Fruit fly (Drosophila melanogaster) whole organism, wandering third instar larva: ENCODE data around the gene Cdep.

Source experiments
- Myc ChIP-seq: fragments of >200 bp; optimal IDR thresholded peaks from 2 replicates; lab custom pipeline; 2017
- br ChIP-seq: fragments of 200-800 bp; sonication (Bioruptor generic); optimal IDR thresholded peaks from 2 replicates; lab custom pipeline; 2016; ENCODE audit warnings: missing biosample characterization, missing genetic modification characterization
- psq ChIP-seq: fragments of 200-800 bp; sonication (Bioruptor generic); optimal IDR thresholded peaks from 3 replicates; lab custom pipeline; 2017; ENCODE audit warnings: missing biosample characterization, mild to moderate bottlenecking, missing genetic modification characterization, moderate library complexity
- sage ChIP-seq: fragments of 200-800 bp; sonication (Bioruptor generic); optimal IDR thresholded peaks from 2 replicates; lab custom pipeline; 2016; ENCODE audit warnings: missing biosample characterization, mild to moderate bottlenecking, missing genetic modification characterization

DNA sequence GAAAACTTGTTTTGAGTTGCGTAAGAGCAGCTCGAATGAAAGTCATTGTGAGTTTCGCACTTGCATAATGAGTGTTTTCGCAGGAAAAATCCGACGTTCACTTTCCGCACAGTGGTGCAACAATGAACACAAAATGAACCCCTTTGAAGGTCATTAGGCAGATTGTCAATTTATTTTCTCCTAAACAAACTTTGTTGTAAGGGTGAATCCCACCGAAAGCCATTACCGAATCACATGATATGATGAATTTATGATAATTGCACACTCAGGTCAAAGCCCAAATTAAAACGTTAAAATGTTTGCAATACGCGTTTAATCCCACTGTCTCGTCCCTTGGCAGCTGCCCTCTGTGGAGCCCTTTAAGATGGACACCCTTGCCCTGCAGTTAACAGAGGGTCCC, 56.9 kb downstream of the Cdep start:
- TF ChIP-seq psq (GFP tag; lab: Kevin White, UChicago), result no peak
- no peak for TF ChIP-seq Myc (lab: Kevin White, UChicago)
- TF ChIP-seq sage (GFP tag; lab: Kevin White, UChicago), result no peak
- TF ChIP-seq br (GFP tag; lab: Kevin White, UChicago), result no peak
